Fruit fly (Drosophila melanogaster) whole organism: ENCODE results near the gene CG7806.
A peak's percentile ranks its signal among the peaks of the same experiment; 100 is the strongest.

ENCODE experiments used
- CG8478 ChIP-seq: fragments of >200 bp; optimal IDR thresholded peaks from 2 replicates; lab custom pipeline; 2018; ENCODE audit warnings: inconsistent platforms
- Dll ChIP-seq: fragments of >200 bp; optimal IDR thresholded peaks from 2 replicates; lab custom pipeline; 2017
- EcR ChIP-seq, 2 experiments: fragments of >200 bp; optimal IDR thresholded peaks; 2 replicates each; lab custom pipeline; 2017; ENCODE audit warnings: missing biosample characterization in 2 of 2, missing genetic modification characterization in 2 of 2, missing genetic modification reagents in 2 of 2
- pan ChIP-seq: fragments of >200 bp; optimal IDR thresholded peaks from 2 replicates; lab custom pipeline; 2017
- psq ChIP-seq: fragments of >200 bp; optimal IDR thresholded peaks from 2 replicates; lab custom pipeline; 2017
- usp ChIP-seq: fragments of >200 bp; optimal IDR thresholded peaks from 2 replicates; lab custom pipeline; 2017; ENCODE audit warnings: missing biosample characterization, missing genetic modification characterization, mixed read lengths

Gene CG7806

DNA sequence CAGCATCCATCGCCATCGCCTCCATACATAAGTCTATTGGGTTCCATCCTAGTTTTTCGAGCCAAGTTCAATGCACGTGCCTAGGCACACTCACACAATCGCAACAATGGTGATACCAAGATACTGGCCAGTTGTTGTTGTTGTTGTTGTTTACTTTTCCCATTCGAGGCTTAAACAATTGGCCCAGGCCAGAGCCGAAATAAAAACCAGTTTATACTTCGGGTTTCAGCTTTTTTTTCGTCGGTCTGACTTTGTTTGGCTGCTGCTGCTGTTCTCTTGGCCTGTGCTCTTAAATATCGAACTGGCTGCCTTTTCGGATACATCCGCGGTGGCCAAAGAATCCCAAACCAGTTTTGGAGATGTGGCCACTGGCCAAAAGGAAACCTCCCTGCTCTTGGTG is 31.0 kb upstream of the CG7806 start:
- no peak for TF ChIP-seq usp (GFP tag; lab: Kevin White, UChicago)
- TF ChIP-seq CG8478 (lab: Kevin White, UChicago): no peak
- TF ChIP-seq psq: no peak
- TF ChIP-seq pan (lab: Kevin White, UChicago): no peak
- TF ChIP-seq Dll (lab: Kevin White, UChicago): no peak
- TF ChIP-seq EcR (GFP tag; optimal IDR thresholded peaks at IDR 0.05; lab: Kevin White, UChicago): no peak

- TF ChIP-seq EcR (GFP tag; optimal IDR thresholded peaks at IDR 0.05; lab: Kevin White, UChicago) (no peak), Dll (lab: Kevin White, UChicago) (no peak), pan (lab: Kevin White, UChicago) (no peak), psq (no peak), usp (GFP tag; lab: Kevin White, UChicago) (no peak), CG8478 (lab: Kevin White, UChicago) (no peak)
Observed at dm6 chr2L:8281872-8282271, 29.3 kb upstream of the CG7806 start.

- TF ChIP-seq EcR (GFP tag; optimal IDR thresholded peaks at IDR 0.05; lab: Kevin White, UChicago) (no peak), psq (no peak), Dll (lab: Kevin White, UChicago) (no peak)
Observed at dm6 chr2L:8284913-8285619, 26.1 kb upstream of the CG7806 start.

- no peak for TF ChIP-seq usp (GFP tag; lab: Kevin White, UChicago)
- no peak for TF ChIP-seq pan (lab: Kevin White, UChicago)
- no peak for TF ChIP-seq CG8478 (lab: Kevin White, UChicago)
- TF ChIP-seq Dll (lab: Kevin White, UChicago): no peak
- TF ChIP-seq EcR (GFP tag; optimal IDR thresholded peaks at IDR 0.05; lab: Kevin White, UChicago): peak in 1 of 2 experiments; percentile 48
- TF ChIP-seq psq: no peak
Observed at dm6 chr2L:8286595-8286994, 24.6 kb upstream of the CG7806 start.

- TF ChIP-seq CG8478 (lab: Kevin White, UChicago) (no peak), usp (GFP tag; lab: Kevin White, UChicago) (no peak), Dll (lab: Kevin White, UChicago) (no peak), psq (no peak), EcR (GFP tag; optimal IDR thresholded peaks at IDR 0.05; lab: Kevin White, UChicago) (no peak), pan (lab: Kevin White, UChicago) (no peak)
Observed at dm6 chr2L:8288087-8288486, 23.1 kb upstream of the CG7806 start.

- TF ChIP-seq EcR (GFP tag; optimal IDR thresholded peaks at IDR 0.05; lab: Kevin White, UChicago) (no peak), Dll (lab: Kevin White, UChicago) (no peak), psq (no peak), pan (lab: Kevin White, UChicago) (no peak), usp (GFP tag; lab: Kevin White, UChicago) (no peak), CG8478 (lab: Kevin White, UChicago) (no peak)
Observed at dm6 chr2L:8289352-8290091, 21.7 kb upstream of the CG7806 start.

DNA sequence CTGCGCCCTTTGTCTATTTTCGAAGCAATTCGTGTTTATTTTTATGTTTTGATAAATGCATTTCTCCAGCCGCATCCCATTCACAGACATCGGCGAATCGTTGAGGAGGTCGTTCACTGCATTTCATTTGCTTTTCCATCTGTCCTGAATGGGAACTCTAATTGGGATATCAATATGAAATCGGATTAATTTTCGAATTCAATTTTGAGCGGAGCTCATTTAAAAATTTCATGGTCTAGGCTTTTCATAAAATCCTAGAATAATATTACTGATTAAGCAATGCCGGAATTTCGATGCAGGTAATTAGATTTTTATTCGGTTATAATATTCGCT is 21.1 kb upstream of the CG7806 start:
- no peak for TF ChIP-seq usp (GFP tag; lab: Kevin White, UChicago)
- TF ChIP-seq EcR (GFP tag; optimal IDR thresholded peaks at IDR 0.05; lab: Kevin White, UChicago): no peak
- TF ChIP-seq pan (lab: Kevin White, UChicago): no peak
- TF ChIP-seq Dll (lab: Kevin White, UChicago): no peak
- no peak for TF ChIP-seq CG8478 (lab: Kevin White, UChicago)
- TF ChIP-seq psq: no peak

DNA sequence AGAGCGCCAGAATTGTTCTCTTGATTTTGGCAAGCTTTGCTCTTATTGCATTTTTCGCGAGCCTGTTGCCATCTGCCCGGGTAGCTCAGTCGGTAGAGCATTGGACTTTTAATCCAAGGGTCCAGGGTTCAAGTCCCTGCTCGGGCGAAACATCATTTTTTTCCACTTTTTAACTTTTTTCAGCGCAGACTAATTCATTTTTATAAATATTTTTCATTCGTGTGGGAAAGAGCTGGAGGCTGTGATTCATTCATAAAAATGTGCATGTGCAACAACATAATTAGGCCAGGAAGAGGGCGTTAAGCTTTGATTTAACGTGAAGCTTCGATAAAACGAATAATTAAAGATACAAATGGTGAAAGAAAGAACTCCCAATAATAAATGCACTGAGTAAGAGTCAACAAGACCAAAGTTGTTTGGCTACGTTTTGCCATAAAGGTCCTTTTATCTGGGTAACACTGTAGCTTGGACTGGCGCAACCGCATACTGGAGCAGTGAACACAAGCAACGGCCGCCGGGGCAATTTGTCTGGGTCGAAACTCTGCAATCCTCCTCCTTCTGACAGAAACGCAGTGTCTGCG is 20.5 kb upstream of the CG7806 start:
- TF ChIP-seq EcR (GFP tag; optimal IDR thresholded peaks at IDR 0.05; lab: Kevin White, UChicago): no peak
- no peak for TF ChIP-seq CG8478 (lab: Kevin White, UChicago)
- TF ChIP-seq pan (lab: Kevin White, UChicago): no peak
- no peak for TF ChIP-seq usp (GFP tag; lab: Kevin White, UChicago)
- no peak for TF ChIP-seq Dll (lab: Kevin White, UChicago)
- no peak for TF ChIP-seq psq

- TF ChIP-seq psq (no peak), Dll (lab: Kevin White, UChicago) (no peak), usp (GFP tag; lab: Kevin White, UChicago) (no peak), CG8478 (lab: Kevin White, UChicago) (no peak), EcR (GFP tag; optimal IDR thresholded peaks at IDR 0.05; lab: Kevin White, UChicago) (no peak), pan (lab: Kevin White, UChicago) (no peak)
Observed at dm6 chr2L:8292159-8292887, 18.9 kb upstream of the CG7806 start.

dm6 chr2L:8293449-8293848 is 17.8 kb upstream of the CG7806 start:
- TF ChIP-seq CG8478 (lab: Kevin White, UChicago) (no peak), psq (no peak), pan (lab: Kevin White, UChicago) (no peak), Dll (lab: Kevin White, UChicago) (no peak), EcR (GFP tag; optimal IDR thresholded peaks at IDR 0.05; lab: Kevin White, UChicago) (no peak), usp (GFP tag; lab: Kevin White, UChicago) (no peak)

DNA sequence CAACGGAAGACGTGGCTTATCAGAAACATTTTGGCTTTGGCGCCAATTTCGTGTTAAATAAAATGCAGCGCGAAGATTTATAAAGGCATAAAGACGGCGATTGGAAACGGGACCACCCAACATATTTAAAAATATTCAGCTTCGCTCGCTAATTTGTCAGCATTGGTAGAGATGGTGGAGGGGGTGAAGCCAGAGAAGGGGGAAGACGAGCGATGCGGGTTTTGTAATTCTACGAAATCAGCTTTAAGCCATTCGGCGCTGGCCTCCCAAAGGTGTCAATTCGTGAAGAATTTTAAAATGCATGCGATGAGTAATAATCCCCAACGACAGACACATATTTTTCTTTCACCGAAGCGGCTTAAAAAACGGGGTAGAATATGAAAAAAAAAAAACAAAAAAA is 17.2 kb upstream of the CG7806 start:
- TF ChIP-seq psq (no peak), EcR (GFP tag; optimal IDR thresholded peaks at IDR 0.05; lab: Kevin White, UChicago) (no peak), pan (lab: Kevin White, UChicago) (no peak), usp (GFP tag; lab: Kevin White, UChicago) (no peak), Dll (lab: Kevin White, UChicago) (no peak), CG8478 (lab: Kevin White, UChicago) (no peak)
